Fruit fly (Drosophila melanogaster): ENCODE measurements around the gene Mur18B.
A peak's percentile ranks its signal among the peaks of the same experiment; 100 is the strongest.

DNA sequence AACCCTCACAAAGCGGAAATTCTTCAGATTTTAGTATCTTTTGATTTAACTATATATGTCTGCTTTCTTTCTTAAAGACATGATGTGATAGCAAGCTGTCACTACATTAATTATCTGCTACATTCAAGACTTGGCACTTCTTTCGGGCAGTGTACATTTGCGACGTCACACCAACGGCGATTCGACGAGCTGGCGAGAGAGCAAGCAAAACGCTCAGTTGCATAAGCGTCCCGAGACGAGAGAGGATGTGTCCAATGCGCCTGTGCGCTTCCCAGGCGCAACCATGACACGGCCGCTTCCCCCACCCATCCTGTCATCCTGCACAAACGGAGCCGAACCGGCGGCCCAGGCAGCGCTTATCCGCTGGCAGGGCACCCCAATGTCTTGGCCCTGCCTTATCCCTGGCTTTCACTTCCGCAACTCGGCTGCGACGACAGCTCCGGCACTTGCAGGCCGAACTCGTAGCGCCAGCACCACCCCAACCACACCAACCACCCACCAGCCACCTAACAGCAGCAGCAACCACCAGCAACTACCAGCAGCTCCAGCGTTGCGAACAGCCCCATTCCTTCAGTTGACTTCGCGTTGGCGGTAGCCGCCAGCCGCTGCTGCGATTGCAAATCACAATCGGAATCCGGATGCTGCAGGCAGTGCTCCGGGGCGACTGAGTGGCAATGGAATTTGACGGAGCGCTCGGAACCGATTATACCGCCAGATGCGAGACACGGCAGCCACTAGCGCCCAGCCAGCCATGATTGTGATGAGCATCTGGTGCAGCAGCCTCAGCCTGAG lies 35.6 kb downstream of the Mur18B start, which contains the start of gene Hs3st-B:
- TF ChIP-seq chm (GFP tag; IDR thresholded peaks at IDR 0.05) (no peak), Nf-YB (GFP tag; optimal IDR thresholded peaks at IDR 0.05) (no peak), CG8478 (optimal IDR thresholded peaks at IDR 0.05) (no peak), CG34376 (GFP tag; optimal IDR thresholded peaks at IDR 0.05) (no peak), E2f2 (GFP tag; IDR thresholded peaks at IDR 0.05) (no peak; the same call in 1 of the 2 replicates), zen (tag; optimal IDR thresholded peaks at IDR 0.05) (no peak), CG7745 (tag; optimal IDR thresholded peaks at IDR 0.05) (no peak), sens (GFP tag) (peak; percentile 69), CG2129 (GFP tag; IDR thresholded peaks at IDR 0.05; ENCODE audit: partially characterized antibody) (no peak), tgo (GFP tag; IDR thresholded peaks at IDR 0.05) (no peak)
